Fruit fly (Drosophila melanogaster) whole organism, embryonic: ENCODE results near the gene PpD6.

ENCODE experiments used
- B-H2 ChIP-seq: fragments of 200-800 bp; sonication (Bioruptor generic); optimal IDR thresholded peaks from 2 replicates; lab custom pipeline; 2018; ENCODE audit warnings: missing biosample characterization, mild to moderate bottlenecking, missing genetic modification characterization
- Bgb ChIP-seq: fragments of 200-800 bp; sonication (Bioruptor generic); IDR thresholded peaks from 2 replicates; pipeline ENCODE4 v1.3.6; 2022; ENCODE audit warnings: missing biosample characterization, missing genetic modification characterization; ENCODE audit not compliant: partially characterized antibody
- CG10366 ChIP-seq: fragments of 200-800 bp; sonication (Bioruptor generic); IDR thresholded peaks from 2 replicates; pipeline ENCODE4 v1.3.6; 2022; ENCODE audit warnings: missing biosample characterization, missing genetic modification characterization
- CG10565 ChIP-seq: fragments of 200-800 bp; sonication (Bioruptor generic); optimal IDR thresholded peaks from 3 replicates; lab custom pipeline; 2016; ENCODE audit warnings: missing biosample characterization, mild to moderate bottlenecking, missing genetic modification characterization
- CG11085 ChIP-seq: fragments of 200-800 bp; sonication (Bioruptor generic); IDR thresholded peaks from 2 replicates; pipeline ENCODE4 v1.3.6; 2022; ENCODE audit warnings: missing biosample characterization, missing genetic modification characterization
- CG11398 ChIP-seq: fragments of 200-800 bp; sonication (Bioruptor generic); optimal IDR thresholded peaks from 2 replicates; lab custom pipeline; 2016; ENCODE audit warnings: missing biosample characterization, missing genetic modification characterization
- CG14014 ChIP-seq: fragments of 200-800 bp; sonication (Bioruptor generic); IDR thresholded peaks from 2 replicates; pipeline ENCODE4 v1.3.6; 2022; ENCODE audit warnings: missing biosample characterization, missing genetic modification characterization
- CG17328 ChIP-seq: fragments of 200-800 bp; sonication (Bioruptor generic); IDR thresholded peaks from 2 replicates; pipeline ENCODE4 v1.3.6; 2022; ENCODE audit warnings: missing biosample characterization, missing genetic modification characterization
- CG17385 ChIP-seq: fragments of 200-800 bp; sonication (Bioruptor generic); optimal IDR thresholded peaks from 3 replicates; lab custom pipeline; 2018; ENCODE audit warnings: missing biosample characterization, mild to moderate bottlenecking, missing genetic modification characterization
- CG1792 ChIP-seq: fragments of 200-800 bp; sonication (Bioruptor generic); optimal IDR thresholded peaks from 2 replicates; lab custom pipeline; 2016; ENCODE audit warnings: missing biosample characterization, missing genetic modification characterization
- CG18599 ChIP-seq: fragments of 200-800 bp; sonication (Bioruptor generic); optimal IDR thresholded peaks from 3 replicates; lab custom pipeline; 2017; ENCODE audit warnings: missing biosample characterization, missing genetic modification characterization, mild to moderate bottlenecking, moderate library complexity, missing genetic modification reagents
- CG33213 ChIP-seq: fragments of 200-800 bp; sonication (Bioruptor generic); optimal IDR thresholded peaks from 3 replicates; lab custom pipeline; 2016; ENCODE audit warnings: missing biosample characterization, missing genetic modification characterization
- CG3726 ChIP-seq: fragments of 200-800 bp; sonication (Bioruptor generic); IDR thresholded peaks from 3 replicates; pipeline ENCODE4, ENCODE4 v1.3.6; 2022; ENCODE audit warnings: missing biosample characterization, missing genetic modification characterization
- CG4404 ChIP-seq: fragments of 200-800 bp; sonication (Bioruptor generic); IDR thresholded peaks from 2 replicates; pipeline ENCODE4 v1.3.6; 2022; ENCODE audit warnings: missing biosample characterization, missing genetic modification characterization
- CG6854 ChIP-seq: fragments of 200-800 bp; sonication (Bioruptor generic); optimal IDR thresholded peaks from 3 replicates; lab custom pipeline; 2017; ENCODE audit warnings: missing biosample characterization, mild to moderate bottlenecking, missing genetic modification characterization
- CG9797 ChIP-seq: fragments of 200-800 bp; sonication (Bioruptor generic); optimal IDR thresholded peaks from 3 replicates; lab custom pipeline; 2018; ENCODE audit warnings: missing biosample characterization, mild to moderate bottlenecking, missing genetic modification characterization
- Dbx ChIP-seq: fragments of 200-800 bp; sonication (Bioruptor generic); IDR thresholded peaks from 3 replicates; pipeline ENCODE4 v1.3.6; 2022; ENCODE audit warnings: missing biosample characterization, missing genetic modification characterization
- Ets97D ChIP-seq: fragments of 200-800 bp; sonication (Bioruptor generic); optimal IDR thresholded peaks from 3 replicates; lab custom pipeline; 2016; ENCODE audit warnings: missing biosample characterization, missing genetic modification characterization
- HmgD ChIP-seq: fragments of 200-800 bp; sonication (Bioruptor generic); optimal IDR thresholded peaks from 3 replicates; lab custom pipeline; 2016; ENCODE audit warnings: missing biosample characterization, missing genetic modification characterization
- Hr39 ChIP-seq: fragments of >200 bp; optimal IDR thresholded peaks from 2 replicates; lab custom pipeline; 2017
- Hr78 ChIP-seq, 2 experiments: fragments of 200-800 bp in 1 of 2; fragments of >200 bp in 1 of 2; sonication (Bioruptor generic) in 1 of 2; optimal IDR thresholded peaks; 2 replicates each; lab custom pipeline; 2017 to 2019; ENCODE audit warnings: missing biosample characterization in 2 of 2, missing genetic modification characterization in 2 of 2, mild to moderate bottlenecking in 1 of 2, moderate library complexity in 1 of 2
- Hsf ChIP-seq: fragments of 200-800 bp; sonication (Bioruptor generic); optimal IDR thresholded peaks from 3 replicates; lab custom pipeline; 2016; ENCODE audit warnings: missing biosample characterization, missing genetic modification characterization
- Med ChIP-seq: fragments of 200-800 bp; sonication (Bioruptor generic); peaks from one replicate; lab custom pipeline; 2016; ENCODE audit warnings: missing biosample characterization, missing genetic modification characterization, mild to moderate bottlenecking, inconsistent platforms, moderate library complexity
- Pdp1 ChIP-seq, 2 experiments: fragments of 200-800 bp; sonication (Bioruptor generic); optimal IDR thresholded peaks; 3 replicates each; lab custom pipeline; 2016; ENCODE audit warnings: missing biosample characterization in 2 of 2, missing genetic modification characterization in 2 of 2, mild to moderate bottlenecking in 1 of 2, moderate library complexity in 1 of 2
- Ravus ChIP-seq: fragments of 200-800 bp; sonication (Bioruptor generic); IDR thresholded peaks from 2 replicates; pipeline ENCODE4 v1.3.6; 2022; ENCODE audit warnings: missing biosample characterization, missing genetic modification characterization
- Sry-δ ChIP-seq: fragments of 200-800 bp; sonication (Bioruptor generic); optimal IDR thresholded peaks from 2 replicates; lab custom pipeline; 2016; ENCODE audit warnings: missing biosample characterization, missing genetic modification characterization
- Taf1 ChIP-seq: fragments of 200-800 bp; sonication (Bioruptor generic); IDR thresholded peaks from 2 replicates; pipeline ENCODE4 v1.3.6; 2022; ENCODE audit warnings: missing biosample characterization, missing genetic modification characterization
- YL-1 ChIP-seq: fragments of 200-800 bp; sonication (Bioruptor generic); optimal IDR thresholded peaks from 3 replicates; lab custom pipeline; 2017; ENCODE audit warnings: missing biosample characterization, mild to moderate bottlenecking, missing genetic modification characterization
- amos ChIP-seq: fragments of 200-800 bp; sonication (Bioruptor generic); IDR thresholded peaks from 2 replicates; pipeline ENCODE4 v1.3.6; 2022; ENCODE audit warnings: missing biosample characterization, missing genetic modification characterization; ENCODE audit not compliant: partially characterized antibody
- bbx ChIP-seq: fragments of 200-800 bp; sonication (Bioruptor generic); IDR thresholded peaks from 2 replicates; pipeline ENCODE4 v1.3.6; 2022; ENCODE audit warnings: missing biosample characterization, missing genetic modification characterization; ENCODE audit not compliant: partially characterized antibody
- br ChIP-seq: fragments of >200 bp; optimal IDR thresholded peaks from 2 replicates; lab custom pipeline; 2017
- corto ChIP-seq: fragments of 200-800 bp; sonication (Bioruptor generic); optimal IDR thresholded peaks from 2 replicates; lab custom pipeline; 2016; ENCODE audit warnings: missing biosample characterization, mild to moderate bottlenecking, missing genetic modification characterization, moderate library complexity
- crp ChIP-seq, 2 experiments: fragments of 200-800 bp; sonication (Bioruptor generic); optimal IDR thresholded peaks; 2 replicates in 1 of 2; 3 replicates in 1 of 2; lab custom pipeline; 2017; ENCODE audit warnings: missing biosample characterization in 2 of 2, missing genetic modification characterization in 2 of 2, mild to moderate bottlenecking in 1 of 2, moderate library complexity in 1 of 2
- dmrt11E ChIP-seq: fragments of 200-800 bp; sonication (Bioruptor generic); optimal IDR thresholded peaks from 3 replicates; lab custom pipeline; 2018; ENCODE audit warnings: missing biosample characterization, mild to moderate bottlenecking, missing genetic modification characterization, moderate library complexity
- fd96Cb ChIP-seq: fragments of 200-800 bp; sonication (Bioruptor generic); optimal IDR thresholded peaks from 2 replicates; lab custom pipeline; 2018; ENCODE audit warnings: missing biosample characterization, mild to moderate bottlenecking, missing genetic modification characterization, moderate library complexity
- gcm ChIP-seq: fragments of 200-800 bp; sonication (Bioruptor generic); optimal IDR thresholded peaks from 2 replicates; lab custom pipeline; 2019; ENCODE audit warnings: missing biosample characterization, mild to moderate bottlenecking, missing genetic modification characterization, moderate library complexity
- gem ChIP-seq: fragments of 200-800 bp; sonication (Bioruptor generic); optimal IDR thresholded peaks from 2 replicates; lab custom pipeline; 2019; ENCODE audit warnings: missing biosample characterization, mild to moderate bottlenecking, missing genetic modification characterization, moderate library complexity
- gfzf ChIP-seq: fragments of 200-800 bp; sonication (Bioruptor generic); optimal IDR thresholded peaks from 2 replicates; lab custom pipeline; 2016; ENCODE audit warnings: missing biosample characterization, mild to moderate bottlenecking, missing genetic modification characterization, moderate library complexity
- grau ChIP-seq: fragments of 200-800 bp; optimal IDR thresholded peaks from 3 replicates; lab custom pipeline; 2019; ENCODE audit warnings: missing biosample characterization, mild to moderate bottlenecking, missing genetic modification characterization, moderate library complexity
- mirr ChIP-seq: fragments of 200-800 bp; sonication (Bioruptor generic); optimal IDR thresholded peaks from 3 replicates; lab custom pipeline; 2018; ENCODE audit warnings: missing biosample characterization, mild to moderate bottlenecking, missing genetic modification characterization
- nerfin-1 ChIP-seq: fragments of 200-800 bp; sonication (Bioruptor generic); optimal IDR thresholded peaks from 3 replicates; lab custom pipeline; 2019; ENCODE audit warnings: missing biosample characterization, mild to moderate bottlenecking, missing genetic modification characterization, moderate library complexity
- odd ChIP-seq: fragments of 200-800 bp; sonication (Bioruptor generic); optimal IDR thresholded peaks from 2 replicates; lab custom pipeline; 2017; ENCODE audit warnings: missing biosample characterization, mild to moderate bottlenecking, missing genetic modification characterization
- pan ChIP-seq, 4 experiments: fragments of >200 bp in 3 of 4; fragments of 200-800 bp in 1 of 4; sonication (Bioruptor generic) in 1 of 4; optimal IDR thresholded peaks in 3 of 4; IDR thresholded peaks in 1 of 4; 2 replicates each; pipeline versions ENCODE4 v1.3.6 to Lab custom; 2017 to 2022; ENCODE audit warnings: missing biosample characterization in 2 of 4, missing genetic modification characterization in 2 of 4, mixed read lengths in 1 of 4
- phol ChIP-seq: fragments of 200-800 bp; sonication (Bioruptor generic); optimal IDR thresholded peaks from 3 replicates; lab custom pipeline; 2018; ENCODE audit warnings: missing biosample characterization, mild to moderate bottlenecking, missing genetic modification characterization, moderate library complexity
- pnt ChIP-seq: fragments of 200-800 bp; sonication (Bioruptor generic); optimal IDR thresholded peaks from 3 replicates; lab custom pipeline; 2016; ENCODE audit warnings: missing biosample characterization, missing genetic modification characterization
- repo ChIP-seq: fragments of 200-800 bp; sonication (Bioruptor generic); optimal IDR thresholded peaks from 2 replicates; lab custom pipeline; 2016; ENCODE audit warnings: missing biosample characterization, missing genetic modification characterization
- run ChIP-seq: fragments of 200-800 bp; sonication (Bioruptor generic); optimal IDR thresholded peaks from 3 replicates; lab custom pipeline; 2018; ENCODE audit warnings: missing biosample characterization, mild to moderate bottlenecking, missing genetic modification characterization
- sug ChIP-seq: fragments of 200-800 bp; optimal IDR thresholded peaks from 2 replicates; lab custom pipeline; 2019; ENCODE audit warnings: missing biosample characterization, mild to moderate bottlenecking, missing genetic modification characterization, moderate library complexity
- z ChIP-seq: fragments of 200-800 bp; sonication (Bioruptor generic); IDR thresholded peaks from 3 replicates; pipeline ENCODE4 v1.3.6; 2022; ENCODE audit warnings: missing biosample characterization, missing genetic modification characterization

Gene PpD6

dm6 chr2L:3159144-3160000 is 49.9 kb downstream of the PpD6 start, which contains the start of the genes Mad and gkt (continued):
- TF ChIP-seq CG33213 (GFP tag; lab: Kevin White, UChicago) (no peak), gcm (no peak), Ravus (GFP tag; lab: Robert Waterston, UW) (no peak), CG10366 (GFP tag; lab: Robert Waterston, UW) (no peak), grau (no peak), gfzf (GFP tag; lab: Kevin White, UChicago) (peak; percentile 47), Bgb (GFP tag; lab: Robert Waterston, UW) (peak; percentile 19; the same call in 1 of the 2 replicates), pnt (GFP tag; lab: Kevin White, UChicago) (no peak), CG11398 (GFP tag; lab: Kevin White, UChicago) (no peak), sug (tag; lab: Kevin White, UChicago) (no peak), odd (GFP tag; lab: Kevin White, UChicago) (no peak), fd96Cb (no peak), repo (no peak), Dbx (GFP tag; lab: Robert Waterston, UW) (no peak), B-H2 (GFP tag; lab: Kevin White, UChicago) (no peak), CG18599 (GFP tag; lab: Kevin White, UChicago) (no peak), Taf1 (GFP tag; lab: Robert Waterston, UW) (no peak), CG17385 (GFP tag; lab: Kevin White, UChicago) (peak; percentile 96), Hsf (GFP tag; lab: Kevin White, UChicago) (no peak), CG1792 (GFP tag; lab: Kevin White, UChicago) (no peak), CG3726 (GFP tag; lab: Robert Waterston, UW) (no peak), Sry-δ (GFP tag; lab: Kevin White, UChicago) (peak; percentile 40), Pdp1 (GFP tag; optimal IDR thresholded peaks at IDR 0.05; lab: Kevin White, UChicago) (no peak), CG14014 (GFP tag; lab: Robert Waterston, UW) (no peak), phol (tag; lab: Kevin White, UChicago) (no peak), Hr39 (lab: Kevin White, UChicago) (no peak), amos (GFP tag; lab: Robert Waterston, UW) (peak; percentile 48), Med (GFP tag; lab: Kevin White, UChicago) (no peak), nerfin-1 (tag; lab: Kevin White, UChicago) (no peak), CG4404 (GFP tag; lab: Robert Waterston, UW) (no peak), mirr (GFP tag; lab: Kevin White, UChicago) (no peak), Ets97D (GFP tag; lab: Kevin White, UChicago) (no peak), br (no peak), CG17328 (GFP tag; lab: Robert Waterston, UW) (no peak), dmrt11E (tag; lab: Kevin White, UChicago) (no peak), pan (optimal IDR thresholded peaks at IDR 0.05; lab: Kevin White, UChicago) (no peak), pan (GFP tag; optimal IDR thresholded peaks at IDR 0.05 in 1 of 2, IDR thresholded peaks at IDR 0.05 in 1 of 2) (no peak), CG11085 (GFP tag; lab: Robert Waterston, UW) (no peak), Hr78 (GFP tag; optimal IDR thresholded peaks at IDR 0.05; lab: Kevin White, UChicago) (no peak), gem (tag; lab: Kevin White, UChicago) (peak; percentile 4), run (no peak), YL-1 (peak; percentile 41), CG9797 (GFP tag; lab: Kevin White, UChicago) (peak; percentile 39), crp (GFP tag; optimal IDR thresholded peaks at IDR 0.05; lab: Kevin White, UChicago) (peak in 1 of 2 experiments; percentile 41), bbx (GFP tag; lab: Robert Waterston, UW) (no peak), z (no peak), corto (GFP tag; lab: Kevin White, UChicago) (no peak), HmgD (GFP tag; lab: Kevin White, UChicago) (no peak), CG6854 (GFP tag; lab: Kevin White, UChicago) (no peak), CG10565 (no peak)
